Comparison of ENCODE assay signal across 4 fruit fly cellular contexts in the genomic region with DNA sequence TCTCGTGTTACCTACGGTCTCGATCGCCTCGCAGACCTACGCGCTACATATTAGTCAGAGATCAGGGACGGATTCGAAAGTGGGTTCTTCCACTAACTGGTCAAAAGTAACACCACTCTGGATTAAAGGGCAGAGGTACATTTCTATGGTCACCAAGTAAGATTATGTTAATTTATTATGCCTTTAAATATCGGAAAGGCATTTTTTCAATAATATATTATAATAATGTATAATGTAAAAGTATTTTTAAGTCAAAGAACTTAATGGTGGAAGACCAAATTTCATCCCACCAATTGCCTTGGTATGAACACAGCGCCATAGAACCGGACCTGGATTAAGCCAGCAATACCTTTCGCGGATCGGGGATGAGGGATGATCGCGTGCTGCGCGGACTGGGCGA.
TF ChIP-seq lines count a peak whose summit lies in the region.

No protein-coding gene starts in this region.

- no peak for TF ChIP-seq CTCF in whole organism, embryonic (GFP tag; optimal IDR thresholded peaks at IDR 0.05; lab: Kevin White, UChicago)

TF ChIP-seq in whole organism, embryonic, 481 proteins besides CTCF, POLR2A, EP300 and RAD21 (continues in another document):
- TF ChIP-seq CG31388 (GFP tag; optimal IDR thresholded peaks at IDR 0.05; lab: Kevin White, UChicago) (no peak), CG6254 (GFP tag; optimal IDR thresholded peaks at IDR 0.05; lab: Kevin White, UChicago) (peak; percentile 1), CG9727 (GFP tag; optimal IDR thresholded peaks at IDR 0.05; lab: Kevin White, UChicago) (peak; percentile 52), psq (GFP tag; optimal IDR thresholded peaks at IDR 0.05; lab: Kevin White, UChicago) (no peak), CG10979 (tag; optimal IDR thresholded peaks at IDR 0.05; lab: Kevin White, UChicago) (peak; percentile 47), CG14710 (tag; optimal IDR thresholded peaks at IDR 0.05; lab: Kevin White, UChicago) (peak; percentile 54), CG16813 (GFP tag; IDR thresholded peaks at IDR 0.05; lab: Robert Waterston, UW; ENCODE audit: partially characterized antibody) (no peak), lab (GFP tag; optimal IDR thresholded peaks at IDR 0.05; lab: Kevin White, UChicago) (peak; percentile 4), wor (GFP tag; IDR thresholded peaks at IDR 0.05; lab: Robert Waterston, UW) (no peak), Gug (GFP tag; IDR thresholded peaks at IDR 0.05; lab: Robert Waterston, UW) (0 out of 4 replicates have a peak, but pooled peaks have one; percentile 36), Hmx (GFP tag; optimal IDR thresholded peaks at IDR 0.05; lab: Kevin White, UChicago) (no peak), phol (tag; optimal IDR thresholded peaks at IDR 0.05; lab: Kevin White, UChicago) (peak; percentile 58), dysf (GFP tag; IDR thresholded peaks at IDR 0.05; lab: Robert Waterston, UW) (0 out of 3 replicates have a peak, but pooled peaks have one; percentile 9), NK7.1 (GFP tag; optimal IDR thresholded peaks at IDR 0.05; lab: Kevin White, UChicago) (no peak), CG14050 (GFP tag; IDR thresholded peaks at IDR 0.05; lab: Robert Waterston, UW) (no peak), fd96Cb (tag; optimal IDR thresholded peaks at IDR 0.05; lab: Kevin White, UChicago) (peak; percentile 23), CG2712 (tag; optimal IDR thresholded peaks at IDR 0.05; lab: Kevin White, UChicago) (peak; percentile 70), seq (GFP tag; IDR thresholded peaks at IDR 0.05; lab: Robert Waterston, UW) (no peak), prd (optimal IDR thresholded peaks at IDR 0.05; lab: Kevin White, UChicago) (no peak), prd (GFP tag; IDR thresholded peaks at IDR 0.05; lab: Robert Waterston, UW) (peak; percentile 30; the same call in 1 of the 3 replicates), CG18262 (tag; optimal IDR thresholded peaks at IDR 0.05; lab: Kevin White, UChicago) (peak; percentile 71)

TF ChIP-seq in whole organism, prepupa, 60 proteins besides CTCF, POLR2A, EP300 and RAD21 (continues in another document):
- TF ChIP-seq fkh (GFP tag; optimal IDR thresholded peaks at IDR 0.05; lab: Kevin White, UChicago): no peak
- TF ChIP-seq CG6792 (GFP tag; optimal IDR thresholded peaks at IDR 0.05; lab: Kevin White, UChicago): peak; percentile 54
- no peak for TF ChIP-seq Ets21C (GFP tag; optimal IDR thresholded peaks at IDR 0.05; lab: Kevin White, UChicago)
- TF ChIP-seq CG8632 (GFP tag; optimal IDR thresholded peaks at IDR 0.05; lab: Kevin White, UChicago): peak; percentile 51
- peak; percentile 64 for TF ChIP-seq cyc (GFP tag; optimal IDR thresholded peaks at IDR 0.05; lab: Kevin White, UChicago)
- TF ChIP-seq CG6808 (GFP tag; optimal IDR thresholded peaks at IDR 0.05; lab: Kevin White, UChicago): peak; percentile 73
- no peak for TF ChIP-seq CG8119 (GFP tag; IDR thresholded peaks at IDR 0.05; lab: Robert Waterston, UW)
- peak; percentile 75 for TF ChIP-seq achi (GFP tag; optimal IDR thresholded peaks at IDR 0.05; lab: Kevin White, UChicago)
- TF ChIP-seq dac (GFP tag; optimal IDR thresholded peaks at IDR 0.05; lab: Kevin White, UChicago): no peak
- TF ChIP-seq CG15336 (GFP tag; IDR thresholded peaks at IDR 0.05; lab: Robert Waterston, UW): no peak
- TF ChIP-seq eg (GFP tag; IDR thresholded peaks at IDR 0.05; lab: Robert Waterston, UW): 0 out of 3 replicates have a peak, but pooled peaks have one; percentile 28
- TF ChIP-seq Ets96B (tag; optimal IDR thresholded peaks at IDR 0.05; lab: Kevin White, UChicago): peak; percentile 80
- peak; percentile 65 for TF ChIP-seq CG6163 (GFP tag; IDR thresholded peaks at IDR 0.05; lab: Robert Waterston, UW)
- TF ChIP-seq Sox15 (GFP tag; optimal IDR thresholded peaks at IDR 0.05; lab: Kevin White, UChicago): peak; percentile 58
- TF ChIP-seq Lpt (GFP tag; optimal IDR thresholded peaks at IDR 0.05; lab: Kevin White, UChicago): peak; percentile 38
- peak; percentile 20; the same call in 1 of the 2 replicates for TF ChIP-seq Gug (GFP tag; IDR thresholded peaks at IDR 0.05; lab: Robert Waterston, UW)
- peak; percentile 63 for TF ChIP-seq CG32006 (GFP tag; optimal IDR thresholded peaks at IDR 0.05; lab: Kevin White, UChicago)
- peak; percentile 73 for TF ChIP-seq spab (GFP tag; optimal IDR thresholded peaks at IDR 0.05; lab: Kevin White, UChicago)
- peak; percentile 58 for TF ChIP-seq fd59A (GFP tag; optimal IDR thresholded peaks at IDR 0.05; lab: Kevin White, UChicago)
- no peak for TF ChIP-seq fd85E (GFP tag; optimal IDR thresholded peaks at IDR 0.05; lab: Kevin White, UChicago)
- TF ChIP-seq CG34406 (GFP tag; optimal IDR thresholded peaks at IDR 0.05; lab: Kevin White, UChicago): peak; percentile 61
- peak; percentile 71 for TF ChIP-seq CG9139 (GFP tag; optimal IDR thresholded peaks at IDR 0.05; lab: Kevin White, UChicago)

TF ChIP-seq in whole organism, pupa, 21 proteins besides CTCF, POLR2A, EP300 and RAD21:
- TF ChIP-seq Pif1B (GFP tag; optimal IDR thresholded peaks at IDR 0.05; lab: Kevin White, UChicago) (peak; percentile 74), CG32121 (GFP tag; IDR thresholded peaks at IDR 0.05; lab: Robert Waterston, UW) (no peak), CG17806 (tag; optimal IDR thresholded peaks at IDR 0.05; lab: Kevin White, UChicago) (peak; percentile 76), gl (tag; optimal IDR thresholded peaks at IDR 0.05; lab: Kevin White, UChicago) (peak; percentile 32), Pif1A (GFP tag; optimal IDR thresholded peaks at IDR 0.05; lab: Kevin White, UChicago) (peak; percentile 65), D1 (tag; optimal IDR thresholded peaks at IDR 0.05; lab: Kevin White, UChicago) (peak; percentile 16), CG8301 (tag; optimal IDR thresholded peaks at IDR 0.05; lab: Kevin White, UChicago) (peak; percentile 53), CG10348 (GFP tag; IDR thresholded peaks at IDR 0.05; lab: Robert Waterston, UW) (no peak), CG12605 (GFP tag; IDR thresholded peaks at IDR 0.05; lab: Robert Waterston, UW) (no peak), CG4496 (GFP tag; IDR thresholded peaks at IDR 0.05; lab: Robert Waterston, UW) (0 out of 3 replicates have a peak, but pooled peaks have one; percentile 20), CG8159 (tag; optimal IDR thresholded peaks at IDR 0.05; lab: Kevin White, UChicago) (peak; percentile 83), CG14655 (GFP tag; optimal IDR thresholded peaks at IDR 0.05; lab: Kevin White, UChicago) (peak; percentile 77), CG34367 (tag; optimal IDR thresholded peaks at IDR 0.05; lab: Kevin White, UChicago) (peak; percentile 40), CG15710 (tag; optimal IDR thresholded peaks at IDR 0.05; lab: Kevin White, UChicago) (peak; percentile 57), CG9948 (tag; optimal IDR thresholded peaks at IDR 0.05; lab: Kevin White, UChicago) (peak; percentile 66), rn (GFP tag; IDR thresholded peaks at IDR 0.05; lab: Robert Waterston, UW) (no peak), fd96Ca (GFP tag; IDR thresholded peaks at IDR 0.05; lab: Robert Waterston, UW) (peak; percentile 51; the same call in 2 of the 3 replicates), Snoo (tag; optimal IDR thresholded peaks at IDR 0.05; lab: Kevin White, UChicago) (peak; percentile 59), Ets98B (GFP tag; IDR thresholded peaks at IDR 0.05; lab: Robert Waterston, UW) (no peak), EcR (GFP tag; optimal IDR thresholded peaks at IDR 0.05; lab: Kevin White, UChicago) (no peak), CG13204 (GFP tag; optimal IDR thresholded peaks at IDR 0.05; lab: Kevin White, UChicago) (peak; percentile 3)

TF ChIP-seq in whole organism, wandering third instar larva, 38 proteins besides CTCF, POLR2A, EP300 and RAD21 (continues in another document):
- TF ChIP-seq Rel (GFP tag; optimal IDR thresholded peaks at IDR 0.05; lab: Kevin White, UChicago) (no peak), Rel (tag; optimal IDR thresholded peaks at IDR 0.05; lab: Kevin White, UChicago) (no peak), CG9705 (GFP tag; optimal IDR thresholded peaks at IDR 0.05; lab: Kevin White, UChicago) (peak; percentile 63), dmrt93B (GFP tag; optimal IDR thresholded peaks at IDR 0.05; lab: Kevin White, UChicago) (peak; percentile 73), HLH106 (tag; optimal IDR thresholded peaks at IDR 0.05; lab: Kevin White, UChicago) (peak; percentile 81), woc (GFP tag; optimal IDR thresholded peaks at IDR 0.05; lab: Kevin White, UChicago) (no peak), Sp1 (GFP tag; optimal IDR thresholded peaks at IDR 0.05; lab: Kevin White, UChicago) (peak; percentile 55), Abd-B (GFP tag; optimal IDR thresholded peaks at IDR 0.05; lab: Kevin White, UChicago) (no peak), psq (GFP tag; optimal IDR thresholded peaks at IDR 0.05; lab: Kevin White, UChicago) (peak; percentile 58), tai (GFP tag; optimal IDR thresholded peaks at IDR 0.05; lab: Kevin White, UChicago) (no peak), Myc (optimal IDR thresholded peaks at IDR 0.05; lab: Kevin White, UChicago) (no peak), Jra (GFP tag; optimal IDR thresholded peaks at IDR 0.05; lab: Kevin White, UChicago) (no peak), Hr83 (GFP tag; optimal IDR thresholded peaks at IDR 0.05; lab: Kevin White, UChicago; ENCODE audit: poor library complexity, severe bottlenecking) (no peak), Hr78 (GFP tag; optimal IDR thresholded peaks at IDR 0.05; lab: Kevin White, UChicago) (no peak), sage (GFP tag; optimal IDR thresholded peaks at IDR 0.05; lab: Kevin White, UChicago) (peak; percentile 15), lola (GFP tag; optimal IDR thresholded peaks at IDR 0.05; lab: Kevin White, UChicago) (no peak), Vsx2 (GFP tag; optimal IDR thresholded peaks at IDR 0.05; lab: Kevin White, UChicago; ENCODE audit: partially characterized antibody) (no peak), jim (GFP tag; optimal IDR thresholded peaks at IDR 0.05; lab: Kevin White, UChicago) (no peak), br (GFP tag; optimal IDR thresholded peaks at IDR 0.05; lab: Kevin White, UChicago) (no peak), h (GFP tag; optimal IDR thresholded peaks at IDR 0.05; lab: Kevin White, UChicago) (peak; percentile 74), Dif (GFP tag; optimal IDR thresholded peaks at IDR 0.05; lab: Kevin White, UChicago; ENCODE audit: partially characterized antibody) (no peak), usp (GFP tag; optimal IDR thresholded peaks at IDR 0.05; lab: Kevin White, UChicago) (no peak), Mio (GFP tag; optimal IDR thresholded peaks at IDR 0.05; lab: Kevin White, UChicago) (no peak), OdsH (GFP tag; optimal IDR thresholded peaks at IDR 0.05; lab: Kevin White, UChicago) (peak; percentile 25), CG32264 (GFP tag; optimal IDR thresholded peaks at IDR 0.05; lab: Kevin White, UChicago) (no peak), rgr (GFP tag; optimal IDR thresholded peaks at IDR 0.05; lab: Kevin White, UChicago) (peak; percentile 57), ey (GFP tag; optimal IDR thresholded peaks at IDR 0.05; lab: Kevin White, UChicago) (peak; percentile 10), foxo (GFP tag; optimal IDR thresholded peaks at IDR 0.05; lab: Kevin White, UChicago) (peak in 1 of 2 experiments; percentile 83), fru (GFP tag; optimal IDR thresholded peaks at IDR 0.05; lab: Kevin White, UChicago) (peak; percentile 72), Dfd (GFP tag; optimal IDR thresholded peaks at IDR 0.05; lab: Kevin White, UChicago) (no peak)
